Worm (Caenorhabditis elegans): ENCODE measurements around the gene yju-2.
A peak's percentile ranks its signal among the peaks of the same experiment; 100 is the strongest.

yju-2 gene

DNA sequence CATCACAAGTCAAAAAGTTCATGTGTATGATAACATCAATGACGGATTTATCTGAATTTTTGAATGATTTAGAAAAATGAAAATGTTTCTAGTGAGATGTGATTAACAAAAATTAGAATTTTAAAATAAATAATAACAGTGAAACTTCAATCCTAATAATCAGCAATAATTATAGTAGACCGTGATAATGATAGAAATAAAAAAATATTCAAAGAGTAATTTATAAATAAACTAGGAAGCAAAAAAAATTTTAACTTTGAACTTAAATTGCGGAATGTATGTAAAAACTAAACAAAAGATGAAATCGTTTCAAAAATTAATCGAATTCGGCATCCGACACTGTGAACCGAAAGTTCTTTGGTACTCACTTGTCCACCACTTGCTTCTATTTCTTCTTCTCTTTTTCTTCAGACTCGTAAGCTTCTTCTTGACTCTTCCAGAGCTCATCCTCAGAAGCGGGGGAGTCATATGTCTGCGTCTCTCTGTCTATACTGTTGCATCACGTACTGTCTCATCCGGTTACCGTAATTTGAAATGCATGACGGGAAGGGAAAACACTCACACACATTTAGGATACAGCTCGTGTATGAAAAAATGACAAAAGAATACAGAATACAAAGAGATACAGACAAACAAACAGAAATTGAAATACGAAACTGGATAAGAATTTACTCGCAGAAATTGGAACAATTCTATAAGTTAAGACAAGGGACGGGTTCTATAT lies 9.0 kb downstream of the yju-2 start, which contains the start of gene mec-14:
Gene mec-14, minus strand, starts transcription at position 51 of the 724 bp plus-strand sequence.
- no peak for TF ChIP-seq ztf-4 (tag; optimal IDR thresholded peaks at IDR 0.05)
- TF ChIP-seq isw-1 (GFP tag; IDR thresholded peaks at IDR 0.05) = no peak
- TF ChIP-seq unc-86 (tag; optimal IDR thresholded peaks at IDR 0.05) = peak; percentile 39
- no peak for TF ChIP-seq ceh-8 (GFP tag; optimal IDR thresholded peaks at IDR 0.05)
- TF ChIP-seq grh-1 (GFP tag; IDR thresholded peaks at IDR 0.05) = no peak

DNA sequence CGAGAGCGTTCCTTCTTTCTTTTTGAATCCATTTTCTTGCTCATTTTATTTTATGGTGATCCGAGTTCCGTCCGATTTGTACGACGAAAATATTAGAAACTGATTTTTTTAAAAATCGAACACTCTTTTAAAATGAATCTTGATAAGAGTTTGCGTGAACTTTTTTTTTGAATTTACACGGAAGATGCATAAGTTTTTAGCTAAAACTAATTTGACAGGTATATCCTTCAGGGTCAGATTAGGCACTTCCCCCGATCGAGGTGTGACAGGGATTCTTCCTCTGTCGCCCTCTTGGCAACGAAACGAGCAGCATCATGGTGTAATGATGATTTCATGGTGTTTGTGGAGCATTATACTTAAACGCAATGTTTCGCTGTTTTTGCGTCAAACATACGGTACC lies 11.2 kb downstream of the yju-2 start, which contains the start of gene F37C12.18:
Gene F37C12.18, minus strand, starts transcription at position 101 of the 400 bp plus-strand sequence.
- TF ChIP-seq efl-1 (optimal IDR thresholded peaks at IDR 0.05) = no peak
- TF ChIP-seq efl-1 (GFP tag; optimal IDR thresholded peaks at IDR 0.05 in 1 of 2) = peak in 1 of 2 experiments; percentile 49
- TF ChIP-seq grh-1 (GFP tag; IDR thresholded peaks at IDR 0.05) = no peak

DNA sequence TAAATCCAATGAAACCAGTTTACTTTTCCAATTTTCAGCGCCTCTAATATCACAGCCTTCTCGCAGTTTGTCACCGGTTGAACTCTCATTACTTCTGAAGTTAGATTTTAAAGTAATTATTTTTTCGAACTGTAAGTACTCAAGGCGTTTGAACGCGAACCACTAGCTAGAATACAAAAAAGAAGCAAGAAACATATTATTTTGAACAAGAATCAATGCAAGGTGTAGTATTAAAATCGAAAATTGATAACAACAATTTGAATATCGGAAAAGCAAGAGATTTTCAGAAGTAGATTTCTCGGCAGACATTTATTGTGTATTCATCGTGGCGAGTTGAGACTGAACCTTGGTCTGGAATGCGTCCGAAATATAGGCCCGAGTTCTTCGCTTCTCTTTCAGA lies 13.8 kb downstream of the yju-2 start, which contains the start of gene exos-9:
Gene exos-9, minus strand, starts transcription at position 101 of the 400 bp plus-strand sequence.
- TF ChIP-seq aly-2 (tag; optimal IDR thresholded peaks at IDR 0.05) (no peak), nhr-11 (tag; optimal IDR thresholded peaks at IDR 0.05) (no peak), jun-1 (tag; optimal IDR thresholded peaks at IDR 0.05) (no peak), sptf-1 (tag; optimal IDR thresholded peaks at IDR 0.05) (no peak), C34B4.2 (tag; optimal IDR thresholded peaks at IDR 0.05) (no peak), C16A3.4 (tag; optimal IDR thresholded peaks at IDR 0.05) (no peak), elt-2 (tag; optimal IDR thresholded peaks at IDR 0.05) (no peak), lin-35 (GFP tag; optimal IDR thresholded peaks at IDR 0.05) (no peak), lin-15B (tag; optimal IDR thresholded peaks at IDR 0.05) (no peak), nhr-12 (tag; optimal IDR thresholded peaks at IDR 0.05) (no peak), pag-3 (tag; optimal IDR thresholded peaks at IDR 0.05; ENCODE audit: borderline replicate concordance, insufficient read depth) (no peak), ztf-4 (tag; optimal IDR thresholded peaks at IDR 0.05) (no peak), nhr-84 (tag; optimal IDR thresholded peaks at IDR 0.05) (no peak)

DNA sequence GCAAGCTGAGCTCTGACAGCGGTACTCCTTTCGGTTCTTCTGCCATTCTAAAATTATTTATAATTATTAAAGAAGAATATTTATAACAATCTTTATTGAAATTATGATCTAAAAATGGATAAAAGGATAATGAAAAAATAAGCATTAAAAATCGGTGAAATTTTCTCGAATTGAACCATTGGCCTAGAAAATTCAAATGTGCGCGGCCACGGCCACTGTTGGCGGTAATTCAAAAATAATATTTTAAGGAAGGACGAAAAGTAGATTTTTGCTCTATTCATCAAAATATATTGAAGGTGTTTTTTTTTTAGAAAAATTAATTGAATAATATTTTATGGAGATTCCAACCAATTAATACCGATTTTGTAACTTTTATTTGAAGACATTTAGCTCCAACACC lies 14.7 kb downstream of the yju-2 start, which contains the start of gene pfd-5:
Gene pfd-5, minus strand, starts transcription at position 47 of the 400 bp plus-strand sequence.
- no peak for TF ChIP-seq sptf-1 (tag; optimal IDR thresholded peaks at IDR 0.05)
- TF ChIP-seq rnt-1 (tag; optimal IDR thresholded peaks at IDR 0.05) = peak; percentile 97
- peak; percentile 67 for TF ChIP-seq isw-1 (GFP tag; IDR thresholded peaks at IDR 0.05)
- TF ChIP-seq C16A3.4 (tag; optimal IDR thresholded peaks at IDR 0.05) = peak; percentile 37
- peak; percentile 77 for TF ChIP-seq dsc-1 (tag; optimal IDR thresholded peaks at IDR 0.05)
- TF ChIP-seq hpl-2 (GFP tag; optimal IDR thresholded peaks at IDR 0.05) = no peak
- TF ChIP-seq nhr-47 (tag; optimal IDR thresholded peaks at IDR 0.05) = peak; percentile 85
- peak; percentile 77 for TF ChIP-seq xbp-1 (tag; optimal IDR thresholded peaks at IDR 0.05)
- TF ChIP-seq ceh-88 (GFP tag; IDR thresholded peaks at IDR 0.05) = peak; percentile 34; the same call in 1 of the 2 replicates
- TF ChIP-seq elt-2 (tag; optimal IDR thresholded peaks at IDR 0.05) = peak; percentile 43
- peak; percentile 12 for TF ChIP-seq unc-130 (tag; optimal IDR thresholded peaks at IDR 0.05)
- TF ChIP-seq F16B12.6 (tag; optimal IDR thresholded peaks at IDR 0.05) = peak; percentile 10
- TF ChIP-seq blmp-1 (tag; optimal IDR thresholded peaks at IDR 0.05) = peak; percentile 49
- TF ChIP-seq nhr-76 (tag; optimal IDR thresholded peaks at IDR 0.05) = no peak
- TF ChIP-seq nhr-90 (tag; optimal IDR thresholded peaks at IDR 0.05; ENCODE audit: poor library complexity) = peak; percentile 84
- no peak for TF ChIP-seq fkh-10 (GFP tag; optimal IDR thresholded peaks at IDR 0.05)
- no peak for TF ChIP-seq zip-4 (GFP tag; optimal IDR thresholded peaks at IDR 0.05)
- no peak for TF ChIP-seq C34B4.2 (tag; optimal IDR thresholded peaks at IDR 0.05)
- TF ChIP-seq nhr-84 (tag; optimal IDR thresholded peaks at IDR 0.05) = no peak
- peak; percentile 96 to 97 for TF ChIP-seq lin-35 (GFP tag; optimal IDR thresholded peaks at IDR 0.05)
- no peak for TF ChIP-seq ztf-4 (tag; optimal IDR thresholded peaks at IDR 0.05)
- TF ChIP-seq ceh-63 (GFP tag; optimal IDR thresholded peaks at IDR 0.05) = no peak
- no peak for TF ChIP-seq tlp-1 (tag; optimal IDR thresholded peaks at IDR 0.05)
- no peak for TF ChIP-seq vab-15 (tag; optimal IDR thresholded peaks at IDR 0.05)
- TF ChIP-seq nhr-28 (tag; optimal IDR thresholded peaks at IDR 0.05) = no peak
- TF ChIP-seq ets-5 (GFP tag; IDR thresholded peaks at IDR 0.05) = no peak
- TF ChIP-seq mef-2 (tag; optimal IDR thresholded peaks at IDR 0.05) = no peak
- no peak for TF ChIP-seq hlh-17 (GFP tag; optimal IDR thresholded peaks at IDR 0.05; ENCODE audit: borderline replicate concordance)
- TF ChIP-seq nhr-19 (GFP tag; conservative IDR thresholded peaks at IDR 0.05) = peak; percentile 77
- peak; percentile 79 for TF ChIP-seq mep-1 (tag; optimal IDR thresholded peaks at IDR 0.05)
- no peak for TF ChIP-seq mab-9 (GFP tag; IDR thresholded peaks at IDR 0.05)
- peak; percentile 90 to 96 (median 93) for TF ChIP-seq dpl-1 (GFP tag; optimal IDR thresholded peaks at IDR 0.05)
- no peak for TF ChIP-seq pqm-1 (tag; optimal IDR thresholded peaks at IDR 0.05)
- TF ChIP-seq nhr-71 (tag; optimal IDR thresholded peaks at IDR 0.05) = peak; percentile 82
